Worm (Caenorhabditis elegans) whole organism, mixed stage, embryonic: ENCODE data around the gene srab-3.

Experiments used
- elt-1 ChIP-seq: sonication (generic microtip); optimal IDR thresholded peaks from 2 replicates; lab custom pipeline; 2017; ENCODE audit warnings: missing genetic modification characterization, mild to moderate bottlenecking, missing compliant biosample characterization, antibody characterized with exemption, moderate library complexity, borderline replicate concordance; ENCODE audit not compliant: insufficient read depth
- lin-13 ChIP-seq: fragments of 150-350 bp; optimal IDR thresholded peaks from 2 replicates; lab custom pipeline; 2014; ENCODE audit warnings: missing biosample characterization, missing genetic modification characterization
- pha-4 ChIP-seq: fragments of 150-350 bp; optimal IDR thresholded peaks from 2 replicates; lab custom pipeline; 2018; ENCODE audit warnings: missing biosample characterization, missing genetic modification reagents, missing genetic modification characterization
- zip-8 ChIP-seq: fragments of 150-350 bp; optimal IDR thresholded peaks from 2 replicates; lab custom pipeline; 2014; ENCODE audit warnings: missing biosample characterization, missing genetic modification characterization

- TF ChIP-seq lin-13 (tag; lab: Kevin White, UChicago) (no peak), pha-4 (tag; lab: Kevin White, UChicago) (no peak), zip-8 (no peak), elt-1 (tag; lab: Kevin White, UChicago) (no peak)
These were observed 18.1 kb downstream of the srab-3 start, which contains the start of gene glb-32 for ce11 chrV:5089497-5090134.
